Worm (Caenorhabditis elegans) whole organism, late embryonic: ENCODE data around the gene C17H12.5.

Source experiments
- ama-1 ChIP-seq: fragments of 150-350 bp; optimal IDR thresholded peaks from 2 replicates; lab custom pipeline; 2014
- ceh-18 ChIP-seq: sonication (generic microtip); optimal IDR thresholded peaks from 2 replicates; lab custom pipeline; 2016; ENCODE audit warnings: missing genetic modification characterization, missing compliant biosample characterization
- ceh-19 ChIP-seq: fragments of 200-800 bp; sonication (Bioruptor generic); optimal IDR thresholded peaks from 2 replicates; lab custom pipeline; 2018; ENCODE audit warnings: mild to moderate bottlenecking, missing genetic modification characterization, missing compliant biosample characterization
- ceh-2 ChIP-seq: sonication (generic microtip); optimal IDR thresholded peaks from 2 replicates; lab custom pipeline; 2016; ENCODE audit warnings: missing genotype, missing genetic modification characterization, missing compliant biosample characterization
- ceh-24 ChIP-seq: sonication (generic microtip); optimal IDR thresholded peaks from 2 replicates; lab custom pipeline; 2016; ENCODE audit warnings: mild to moderate bottlenecking, missing genetic modification characterization, missing compliant biosample characterization
- ceh-30 ChIP-seq: fragments of 150-350 bp; optimal IDR thresholded peaks from 2 replicates; lab custom pipeline; 2014; ENCODE audit warnings: missing biosample characterization, missing genetic modification characterization
- ceh-45 ChIP-seq: fragments of 200-800 bp; sonication (Bioruptor generic); IDR thresholded peaks from 2 replicates; pipeline ENCODE4 v1.3.6; 2022; ENCODE audit warnings: missing genetic modification reagents, missing genetic modification characterization, missing compliant biosample characterization
- ceh-6 ChIP-seq: fragments of 200-800 bp; sonication (Bioruptor generic); optimal IDR thresholded peaks from 2 replicates; lab custom pipeline; 2018; ENCODE audit warnings: mild to moderate bottlenecking, missing genetic modification characterization, missing compliant biosample characterization
- ceh-9 ChIP-seq: sonication (generic microtip); optimal IDR thresholded peaks from 2 replicates; lab custom pipeline; 2016; ENCODE audit warnings: mild to moderate bottlenecking, missing genetic modification characterization, inconsistent platforms, missing compliant biosample characterization
- dmd-4 ChIP-seq: sonication (generic microtip); optimal IDR thresholded peaks from 2 replicates; lab custom pipeline; 2016; ENCODE audit warnings: borderline replicate concordance, missing genetic modification characterization, missing compliant biosample characterization
- dve-1 ChIP-seq: sonication (generic microtip); optimal IDR thresholded peaks from 2 replicates; lab custom pipeline; 2017; ENCODE audit warnings: antibody characterized with exemption, mild to moderate bottlenecking, missing genetic modification characterization, missing compliant biosample characterization
- elt-2 ChIP-seq: sonication (generic microtip); optimal IDR thresholded peaks from 2 replicates; lab custom pipeline; 2016; ENCODE audit warnings: missing genetic modification reagents, missing genetic modification characterization, missing compliant biosample characterization
- ets-4 ChIP-seq: sonication (generic microtip); optimal IDR thresholded peaks from 2 replicates; lab custom pipeline; 2016; ENCODE audit warnings: missing genetic modification characterization, missing compliant biosample characterization
- eyg-1 ChIP-seq: sonication (generic microtip); optimal IDR thresholded peaks from 2 replicates; lab custom pipeline; 2016; ENCODE audit warnings: missing genotype, missing genetic modification characterization, missing compliant biosample characterization
- fax-1 ChIP-seq: sonication (generic microtip); optimal IDR thresholded peaks from 2 replicates; lab custom pipeline; 2016; ENCODE audit warnings: missing genotype, missing genetic modification characterization, missing compliant biosample characterization
- fkh-10 ChIP-seq: fragments of 150-350 bp; optimal IDR thresholded peaks from 2 replicates; lab custom pipeline; 2014; ENCODE audit warnings: missing biosample characterization, missing genetic modification reagents, missing genetic modification characterization
- hlh-6 ChIP-seq: sonication (generic microtip); optimal IDR thresholded peaks from 2 replicates; lab custom pipeline; 2016; ENCODE audit warnings: missing genotype, missing genetic modification characterization, missing compliant biosample characterization
- hlh-8 ChIP-seq: sonication (generic microtip); optimal IDR thresholded peaks from 2 replicates; lab custom pipeline; 2016; ENCODE audit warnings: missing genotype, missing genetic modification characterization, missing compliant biosample characterization
- lin-11 ChIP-seq: fragments of 200-800 bp; sonication (Bioruptor generic); optimal IDR thresholded peaks from 2 replicates; lab custom pipeline; 2018; ENCODE audit warnings: mild to moderate bottlenecking, missing genetic modification characterization, missing compliant biosample characterization
- madf-2 ChIP-seq: sonication (generic microtip); optimal IDR thresholded peaks from 2 replicates; lab custom pipeline; 2017; ENCODE audit warnings: missing genetic modification characterization, missing compliant biosample characterization
- nhr-11 ChIP-seq: fragments of 150-350 bp; optimal IDR thresholded peaks from 2 replicates; lab custom pipeline; 2014; ENCODE audit warnings: missing biosample characterization, missing genetic modification characterization
- nhr-232 ChIP-seq: sonication (generic microtip); optimal IDR thresholded peaks from 2 replicates; lab custom pipeline; 2016; ENCODE audit warnings: missing genetic modification characterization, missing compliant biosample characterization
- npax-4 ChIP-seq: sonication (generic microtip); optimal IDR thresholded peaks from 2 replicates; lab custom pipeline; 2016; ENCODE audit warnings: missing genetic modification characterization, missing compliant biosample characterization
- odd-2 ChIP-seq: sonication (generic microtip); optimal IDR thresholded peaks from 2 replicates; lab custom pipeline; 2017; ENCODE audit warnings: antibody characterized with exemption, mild to moderate bottlenecking, missing genetic modification characterization, missing compliant biosample characterization
- pat-9 ChIP-seq: fragments of 200-800 bp; sonication (Bioruptor generic); optimal IDR thresholded peaks from 2 replicates; lab custom pipeline; 2018; ENCODE audit warnings: mild to moderate bottlenecking, missing genetic modification characterization, moderate library complexity, missing compliant biosample characterization
- rnt-1 ChIP-seq: sonication (generic microtip); optimal IDR thresholded peaks from 2 replicates; lab custom pipeline; 2016; ENCODE audit warnings: missing genetic modification characterization, missing compliant biosample characterization
- sdc-2 ChIP-seq: sonication (generic microtip); optimal IDR thresholded peaks from 2 replicates; lab custom pipeline; 2016; ENCODE audit warnings: missing genotype, missing genetic modification characterization, missing compliant biosample characterization
- sox-2 ChIP-seq: fragments of 200-800 bp; sonication (Bioruptor generic); IDR thresholded peaks from 2 replicates; pipeline ENCODE4 v1.3.6; 2022; ENCODE audit warnings: missing genetic modification reagents, missing genetic modification characterization, missing compliant biosample characterization
- sox-4 ChIP-seq: sonication (generic microtip); optimal IDR thresholded peaks from 2 replicates; lab custom pipeline; 2017; ENCODE audit warnings: mild to moderate bottlenecking, missing genetic modification characterization, inconsistent platforms, missing compliant biosample characterization
- syd-9 ChIP-seq: sonication (generic microtip); optimal IDR thresholded peaks from 2 replicates; lab custom pipeline; 2016; ENCODE audit warnings: mild to moderate bottlenecking, missing genetic modification characterization, moderate library complexity, missing compliant biosample characterization
- tbx-2 ChIP-seq: sonication (generic microtip); optimal IDR thresholded peaks from 2 replicates; lab custom pipeline; 2016; ENCODE audit warnings: missing genetic modification characterization, missing compliant biosample characterization
- tbx-7 ChIP-seq: sonication (generic microtip); optimal IDR thresholded peaks from 2 replicates; lab custom pipeline; 2016; ENCODE audit warnings: missing genotype, missing genetic modification characterization, missing compliant biosample characterization
- unc-86 ChIP-seq: sonication (generic microtip); optimal IDR thresholded peaks from 2 replicates; lab custom pipeline; 2016; ENCODE audit warnings: missing genetic modification characterization, missing compliant biosample characterization
- ztf-16 ChIP-seq: sonication (generic microtip); optimal IDR thresholded peaks from 2 replicates; lab custom pipeline; 2017; ENCODE audit warnings: missing genetic modification characterization, missing compliant biosample characterization

The C17H12.5 gene

DNA sequence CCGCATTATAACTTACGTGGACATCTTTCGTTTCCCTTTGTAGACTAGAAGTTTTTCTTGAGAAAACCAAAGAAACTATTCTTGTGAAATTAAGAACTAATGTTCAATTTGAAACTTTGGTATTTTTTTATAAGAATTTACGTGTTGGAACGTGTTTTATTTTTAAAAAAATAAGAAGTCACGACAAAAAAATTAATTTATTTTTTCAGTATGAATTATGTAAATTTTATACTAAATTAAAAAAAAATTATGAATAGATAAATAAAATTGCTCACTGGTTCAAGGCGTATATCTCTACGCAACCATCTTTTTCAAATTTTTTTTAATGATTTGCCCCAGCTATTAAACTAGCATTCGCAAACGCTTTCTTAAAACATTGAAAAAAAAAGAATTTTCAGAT, at the start of gene C17H12.5:
TSS of gene C17H12.5 (minus strand) at position 101 of the 400 bp plus-strand sequence.
- TF ChIP-seq ceh-6 (GFP tag; lab: Kevin White, UChicago), result no peak
- no peak for TF ChIP-seq tbx-7 (tag; lab: Kevin White, UChicago)
- TF ChIP-seq rnt-1 (tag; lab: Kevin White, UChicago), result no peak
- no peak for TF ChIP-seq ceh-30 (tag; lab: Kevin White, UChicago)
- TF ChIP-seq ceh-18 (tag; lab: Kevin White, UChicago), result no peak
- no peak for TF ChIP-seq lin-11
- TF ChIP-seq ceh-2 (tag; lab: Kevin White, UChicago), result no peak
- TF ChIP-seq nhr-232 (tag; lab: Kevin White, UChicago), result no peak
- TF ChIP-seq nhr-11 (tag; lab: Kevin White, UChicago), result no peak

DNA sequence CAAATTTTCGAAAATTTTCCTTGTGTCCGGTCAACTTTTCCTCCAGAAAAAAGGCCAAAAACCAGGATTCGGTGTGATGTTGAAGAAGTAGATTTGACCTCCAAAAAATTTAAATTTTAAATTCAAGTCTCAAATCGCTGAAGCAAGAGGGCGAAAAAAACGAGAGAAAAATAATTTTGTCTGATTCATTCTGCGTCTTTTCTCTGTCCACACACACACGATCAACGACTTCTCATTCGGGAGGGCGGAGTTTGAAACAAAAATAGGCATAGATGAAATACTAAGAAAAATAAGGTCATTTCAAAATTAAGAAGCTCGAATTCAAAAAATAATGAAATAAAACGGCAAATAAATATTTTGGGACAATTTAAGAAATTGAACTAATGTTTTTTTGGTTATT, 41.8 kb upstream of the C17H12.5 start, which contains the start of gene R13H7.2:
TSS of gene R13H7.2 (minus strand) at position 101 of the 400 bp plus-strand sequence.
- TF ChIP-seq ztf-16 (no peak), ceh-30 (tag; lab: Kevin White, UChicago) (no peak), hlh-6 (tag; lab: Kevin White, UChicago) (no peak), ceh-24 (tag; lab: Kevin White, UChicago) (no peak), syd-9 (tag; lab: Kevin White, UChicago) (no peak), eyg-1 (tag; lab: Kevin White, UChicago) (no peak), sdc-2 (no peak), elt-2 (tag; lab: Kevin White, UChicago) (no peak), nhr-11 (tag; lab: Kevin White, UChicago) (no peak), ets-4 (tag; lab: Kevin White, UChicago) (no peak), madf-2 (tag; lab: Kevin White, UChicago) (no peak), ceh-19 (GFP tag; lab: Kevin White, UChicago) (no peak), dmd-4 (tag; lab: Kevin White, UChicago) (no peak), odd-2 (no peak), fkh-10 (no peak), sox-2 (GFP tag; lab: Robert Waterston, UW) (no peak), npax-4 (tag; lab: Kevin White, UChicago) (no peak)

- TF ChIP-seq ceh-45 (no peak), fax-1 (tag; lab: Kevin White, UChicago) (no peak), hlh-6 (tag; lab: Kevin White, UChicago) (no peak), ceh-24 (tag; lab: Kevin White, UChicago) (no peak), hlh-8 (no peak), ceh-30 (tag; lab: Kevin White, UChicago) (no peak), sox-2 (GFP tag; lab: Robert Waterston, UW) (no peak), sox-4 (no peak), ama-1 (lab: Kevin White, UChicago) (no peak)
Measured at ce11 chrIV:6852727-6853126, 35.3 kb upstream of the C17H12.5 start.

ce11 chrIV:6842470-6843008, 25.1 kb upstream of the C17H12.5 start, which contains the start of gene lip-1:
Gene lip-1, plus strand, starts transcription at chrIV:6842958.
- no peak for TF ChIP-seq tbx-2 (tag; lab: Kevin White, UChicago)
- TF ChIP-seq ets-4 (tag; lab: Kevin White, UChicago), result no peak
- TF ChIP-seq dve-1 (tag; lab: Kevin White, UChicago), result no peak
- TF ChIP-seq unc-86 (tag; lab: Kevin White, UChicago), result no peak
- no peak for TF ChIP-seq pat-9 (tag; lab: Kevin White, UChicago)
- no peak for TF ChIP-seq sdc-2

DNA sequence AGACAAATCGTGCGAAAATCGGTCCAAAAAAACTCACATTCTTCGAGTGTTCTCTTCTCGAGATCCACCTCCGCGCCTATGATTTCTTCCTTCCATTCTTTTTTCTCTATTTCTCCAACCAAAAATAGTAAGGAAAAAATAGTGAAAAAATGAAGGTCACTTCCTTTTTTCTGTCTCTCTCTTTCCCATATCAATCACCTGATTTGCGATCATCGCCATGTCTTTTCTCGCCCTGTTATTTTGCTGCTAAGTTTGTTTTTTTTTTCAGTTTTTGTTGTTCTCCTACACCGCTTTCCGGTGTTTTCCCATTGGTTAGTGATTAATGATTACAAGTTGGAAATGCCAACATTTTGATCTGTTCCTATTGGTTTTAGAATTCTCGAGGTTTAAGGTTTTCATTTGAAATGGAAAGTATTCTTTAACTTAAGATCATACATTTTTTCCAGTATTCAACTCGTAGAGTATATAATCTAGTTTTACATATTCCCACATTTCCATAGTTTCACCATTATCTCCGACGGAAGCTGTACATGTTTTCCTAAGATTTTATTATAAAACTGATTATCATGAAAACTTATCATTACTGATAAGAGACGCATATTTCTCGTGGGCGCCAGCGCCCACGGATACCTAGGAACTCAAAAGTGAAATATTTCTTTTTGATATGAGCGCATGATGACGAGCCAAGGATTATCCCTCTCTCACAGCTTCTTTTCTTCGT, 24.3 kb upstream of the C17H12.5 start:
- no peak for TF ChIP-seq odd-2
- TF ChIP-seq ceh-9 (tag; lab: Kevin White, UChicago), result no peak
- TF ChIP-seq unc-86 (tag; lab: Kevin White, UChicago), result no peak
